Worm (Caenorhabditis elegans) whole organism, L1 larva: ENCODE measurements around the gene rpy-1.

Experiments used
- C16A3.4 ChIP-seq: fragments of 150-350 bp; optimal IDR thresholded peaks from 2 replicates; lab custom pipeline; 2014; ENCODE audit warnings: missing biosample characterization, missing genetic modification characterization
- C34B4.2 ChIP-seq: sonication (generic microtip); optimal IDR thresholded peaks from 2 replicates; lab custom pipeline; 2017; ENCODE audit warnings: mild to moderate bottlenecking, missing genetic modification characterization, missing compliant biosample characterization
- Y116A8C.19 ChIP-seq: sonication (generic microtip); optimal IDR thresholded peaks from 2 replicates; lab custom pipeline; 2016; ENCODE audit warnings: missing compliant biosample characterization, missing genetic modification characterization, borderline replicate concordance
- aha-1 ChIP-seq: fragments of 150-350 bp; optimal IDR thresholded peaks from 2 replicates; lab custom pipeline; 2014; ENCODE audit warnings: missing biosample characterization, missing genetic modification characterization
- aly-2 ChIP-seq: fragments of 150-350 bp; optimal IDR thresholded peaks from 2 replicates; lab custom pipeline; 2014; ENCODE audit warnings: missing biosample characterization, missing genetic modification characterization
- blmp-1 ChIP-seq: fragments of 150-350 bp; optimal IDR thresholded peaks from 2 replicates; lab custom pipeline; 2014; ENCODE audit warnings: missing biosample characterization, missing genetic modification characterization
- ceh-63 ChIP-seq: fragments of 200-800 bp; sonication (Bioruptor generic); optimal IDR thresholded peaks from 2 replicates; lab custom pipeline; 2018; ENCODE audit warnings: mild to moderate bottlenecking, missing genetic modification characterization, missing compliant biosample characterization
- ceh-82 ChIP-seq, 3 experiments: fragments of 150-350 bp in 1 of 3; sonication (generic microtip) in 2 of 3; optimal IDR thresholded peaks; 2 replicates each; lab custom pipeline; 2014 to 2017; ENCODE audit warnings: missing biosample characterization in 3 of 3, missing genetic modification characterization in 3 of 3
- ceh-88 ChIP-seq: fragments of 200-800 bp; sonication (Bioruptor generic); IDR thresholded peaks from 2 replicates; pipeline ENCODE4 v1.3.6; 2022; ENCODE audit warnings: missing genetic modification characterization, missing compliant biosample characterization
- ceh-90 ChIP-seq: sonication (generic microtip); optimal IDR thresholded peaks from 2 replicates; lab custom pipeline; 2016; ENCODE audit warnings: missing genetic modification characterization, missing compliant biosample characterization
- dpl-1 ChIP-seq, 3 experiments: fragments of 150-350 bp in 2 of 3; sonication (generic microtip) in 1 of 3; optimal IDR thresholded peaks; 2 replicates each; lab custom pipeline; 2014 to 2017; ENCODE audit warnings: missing biosample characterization in 3 of 3, missing genetic modification characterization in 3 of 3, missing genetic modification reagents in 3 of 3
- dsc-1 ChIP-seq: sonication (generic microtip); optimal IDR thresholded peaks from 2 replicates; lab custom pipeline; 2016; ENCODE audit warnings: mild to moderate bottlenecking, missing genetic modification characterization, missing compliant biosample characterization
- egl-13 ChIP-seq: sonication (generic microtip); optimal IDR thresholded peaks from 2 replicates; lab custom pipeline; 2016; ENCODE audit warnings: missing genotype, missing genetic modification reagents, missing genetic modification characterization, missing compliant biosample characterization
- egl-27 ChIP-seq, 2 experiments: fragments of 150-350 bp in 1 of 2; sonication (generic microtip); optimal IDR thresholded peaks; 3 replicates each; lab custom pipeline; 2017 to 2018; ENCODE audit warnings: missing biosample characterization in 2 of 2, missing genetic modification characterization in 2 of 2, missing genetic modification reagents in 2 of 2
- ets-5 ChIP-seq: fragments of 200-800 bp; sonication (Bioruptor generic); IDR thresholded peaks from 2 replicates; pipeline ENCODE4 v1.3.6; 2022; ENCODE audit warnings: missing genetic modification characterization, missing compliant biosample characterization
- fos-1 ChIP-seq: fragments of 150-350 bp; optimal IDR thresholded peaks from 2 replicates; lab custom pipeline; 2014; ENCODE audit warnings: missing biosample characterization, missing genetic modification characterization
- grh-1 ChIP-seq: fragments of 200-800 bp; sonication (Bioruptor generic); IDR thresholded peaks from 2 replicates; pipeline ENCODE4 v1.3.6; 2022; ENCODE audit warnings: missing genetic modification reagents, missing genetic modification characterization, missing compliant biosample characterization
- hlh-17 ChIP-seq: fragments of 200-800 bp; sonication (Bioruptor generic); optimal IDR thresholded peaks from 2 replicates; lab custom pipeline; 2018; ENCODE audit warnings: missing genetic modification characterization, mild to moderate bottlenecking, missing compliant biosample characterization, moderate library complexity, borderline replicate concordance
- hlh-4 ChIP-seq: sonication (generic microtip); optimal IDR thresholded peaks from 2 replicates; lab custom pipeline; 2016; ENCODE audit warnings: mild to moderate bottlenecking, missing genetic modification characterization, missing compliant biosample characterization
- hpl-2 ChIP-seq: fragments of 150-350 bp; optimal IDR thresholded peaks from 2 replicates; lab custom pipeline; 2014; ENCODE audit warnings: missing biosample characterization, missing genetic modification reagents, missing genetic modification characterization
- isw-1 ChIP-seq: fragments of 200-800 bp; sonication (Bioruptor generic); IDR thresholded peaks from 2 replicates; pipeline ENCODE4 v1.3.6; 2022; ENCODE audit warnings: missing genetic modification characterization, missing compliant biosample characterization
- jun-1 ChIP-seq: fragments of 150-350 bp; optimal IDR thresholded peaks from 2 replicates; lab custom pipeline; 2014; ENCODE audit warnings: missing biosample characterization, missing genetic modification reagents, missing genetic modification characterization
- lin-13 ChIP-seq: fragments of 150-350 bp; optimal IDR thresholded peaks from 2 replicates; lab custom pipeline; 2014; ENCODE audit warnings: missing biosample characterization, missing genetic modification reagents, missing genetic modification characterization
- lin-15B ChIP-seq: fragments of 150-350 bp; sonication (generic microtip); optimal IDR thresholded peaks from 3 replicates; lab custom pipeline; 2014; ENCODE audit warnings: missing biosample characterization, missing genetic modification characterization
- lin-35 ChIP-seq, 2 experiments: fragments of 150-350 bp; optimal IDR thresholded peaks; 2 replicates each; lab custom pipeline; 2014; ENCODE audit warnings: missing biosample characterization in 2 of 2, missing genetic modification characterization in 2 of 2, missing genetic modification reagents in 2 of 2
- lin-39 ChIP-seq: fragments of 150-350 bp; optimal IDR thresholded peaks from 2 replicates; lab custom pipeline; 2014; ENCODE audit warnings: missing biosample characterization, missing genetic modification reagents, missing genetic modification characterization
- lir-3 ChIP-seq: sonication (generic microtip); optimal IDR thresholded peaks from 2 replicates; lab custom pipeline; 2016; ENCODE audit warnings: mild to moderate bottlenecking, missing genetic modification characterization, moderate library complexity, missing compliant biosample characterization; ENCODE audit not compliant: poor library complexity
- mef-2 ChIP-seq: fragments of 150-350 bp; optimal IDR thresholded peaks from 2 replicates; lab custom pipeline; 2014; ENCODE audit warnings: missing biosample characterization, missing genetic modification characterization
- mep-1 ChIP-seq: fragments of 150-350 bp; optimal IDR thresholded peaks from 2 replicates; lab custom pipeline; 2014; ENCODE audit warnings: missing biosample characterization, missing genetic modification characterization
- nhr-11 ChIP-seq: fragments of 150-350 bp; optimal IDR thresholded peaks from 2 replicates; lab custom pipeline; 2014; ENCODE audit warnings: missing biosample characterization, missing genetic modification characterization
- nhr-12 ChIP-seq: sonication (generic microtip); optimal IDR thresholded peaks from 2 replicates; lab custom pipeline; 2017; ENCODE audit warnings: missing biosample characterization, missing genetic modification characterization
- nhr-20 ChIP-seq: sonication (generic microtip); optimal IDR thresholded peaks from 2 replicates; lab custom pipeline; 2016; ENCODE audit warnings: mild to moderate bottlenecking, missing genetic modification characterization, missing compliant biosample characterization
- nhr-28 ChIP-seq: fragments of 150-350 bp; optimal IDR thresholded peaks from 2 replicates; lab custom pipeline; 2014; ENCODE audit warnings: missing biosample characterization, missing genetic modification characterization
- nhr-47 ChIP-seq: sonication (generic microtip); optimal IDR thresholded peaks from 2 replicates; lab custom pipeline; 2016; ENCODE audit warnings: mild to moderate bottlenecking, missing genetic modification characterization, moderate library complexity, missing compliant biosample characterization
- nhr-76 ChIP-seq: sonication (generic microtip); optimal IDR thresholded peaks from 2 replicates; lab custom pipeline; 2017; ENCODE audit warnings: missing biosample characterization, missing genetic modification characterization
- nhr-85 ChIP-seq: sonication (generic microtip); peaks from one replicate; lab custom pipeline; 2016; ENCODE audit warnings: missing genetic modification characterization, inconsistent platforms, missing compliant biosample characterization
- pag-3 ChIP-seq: sonication (generic microtip); optimal IDR thresholded peaks from 2 replicates; lab custom pipeline; 2017; ENCODE audit warnings: missing genetic modification characterization, mild to moderate bottlenecking, missing compliant biosample characterization, antibody characterized with exemption, borderline replicate concordance; ENCODE audit not compliant: insufficient read depth
- pax-3 ChIP-seq: fragments of 200-800 bp; sonication (Bioruptor generic); optimal IDR thresholded peaks from 2 replicates; lab custom pipeline; 2018; ENCODE audit warnings: mild to moderate bottlenecking, missing genetic modification characterization, moderate library complexity, missing compliant biosample characterization
- pqm-1 ChIP-seq: sonication (generic microtip); optimal IDR thresholded peaks from 3 replicates; lab custom pipeline; 2017; ENCODE audit warnings: missing biosample characterization, missing genetic modification characterization
- rnt-1 ChIP-seq: sonication (generic microtip); optimal IDR thresholded peaks from 2 replicates; lab custom pipeline; 2016; ENCODE audit warnings: mild to moderate bottlenecking, missing genetic modification characterization, moderate library complexity, missing compliant biosample characterization
- snu-23 ChIP-seq: sonication (generic microtip); optimal IDR thresholded peaks from 2 replicates; lab custom pipeline; 2016; ENCODE audit warnings: missing genetic modification characterization, missing compliant biosample characterization
- sptf-1 ChIP-seq: fragments of 150-350 bp; optimal IDR thresholded peaks from 2 replicates; lab custom pipeline; 2014; ENCODE audit warnings: missing biosample characterization, missing genetic modification characterization
- sup-37 ChIP-seq: fragments of 200-800 bp; sonication (Bioruptor generic); optimal IDR thresholded peaks from 2 replicates; lab custom pipeline; 2018; ENCODE audit warnings: mild to moderate bottlenecking, missing genetic modification characterization, missing compliant biosample characterization
- swsn-7 ChIP-seq: sonication (generic microtip); optimal IDR thresholded peaks from 2 replicates; lab custom pipeline; 2016; ENCODE audit warnings: missing genetic modification characterization, missing compliant biosample characterization
- tlp-1 ChIP-seq: fragments of 150-350 bp; optimal IDR thresholded peaks from 2 replicates; lab custom pipeline; 2014; ENCODE audit warnings: missing biosample characterization, missing genetic modification characterization
- unc-30 ChIP-seq: sonication (generic microtip); optimal IDR thresholded peaks from 2 replicates; lab custom pipeline; 2017; ENCODE audit warnings: missing biosample characterization, missing genetic modification characterization
- unc-62 ChIP-seq: fragments of 150-350 bp; optimal IDR thresholded peaks from 2 replicates; lab custom pipeline; 2014; ENCODE audit warnings: missing biosample characterization, missing genetic modification reagents, missing genetic modification characterization
- unc-86 ChIP-seq: sonication (generic microtip); optimal IDR thresholded peaks from 2 replicates; lab custom pipeline; 2016; ENCODE audit warnings: missing genetic modification characterization, missing compliant biosample characterization
- vab-15 ChIP-seq: sonication (generic microtip); optimal IDR thresholded peaks from 2 replicates; lab custom pipeline; 2017; ENCODE audit warnings: missing genotype, mild to moderate bottlenecking, missing genetic modification characterization, missing compliant biosample characterization
- zip-4 ChIP-seq: fragments of 200-800 bp; sonication (Bioruptor generic); optimal IDR thresholded peaks from 2 replicates; lab custom pipeline; 2018; ENCODE audit warnings: mild to moderate bottlenecking, missing genetic modification characterization, moderate library complexity, missing compliant biosample characterization
- ztf-11 ChIP-seq, 2 experiments: sonication (generic microtip); optimal IDR thresholded peaks; 2 replicates each; lab custom pipeline; 2016 to 2017; ENCODE audit warnings: missing genetic modification characterization in 2 of 2, missing biosample characterization in 1 of 2, missing compliant biosample characterization in 1 of 2

The rpy-1 gene

DNA sequence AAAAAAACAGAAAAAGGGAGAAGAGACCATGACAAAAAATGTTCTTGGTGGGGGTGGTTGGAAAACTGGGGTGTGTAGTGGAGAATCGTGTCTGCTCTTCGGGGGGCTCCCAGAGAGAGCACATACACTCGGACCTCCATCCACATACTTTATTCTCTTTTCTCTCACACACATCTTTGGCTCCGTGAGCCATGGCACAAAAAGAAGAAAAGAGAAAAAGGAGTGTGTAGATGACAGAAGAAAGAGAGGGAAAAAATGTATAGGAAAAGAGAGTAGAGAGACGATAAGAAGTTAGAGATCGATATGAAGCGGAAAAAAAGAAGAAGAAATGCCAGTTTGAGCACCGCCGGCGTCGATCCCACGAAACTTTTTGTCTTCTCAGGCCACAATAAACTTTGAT, 3.5 kb upstream of the rpy-1 start (continued):
- TF ChIP-seq lin-35 (GFP tag; optimal IDR thresholded peaks at IDR 0.05; lab: Kevin White, UChicago) (peak in 1 of 2 experiments; percentile 18), C34B4.2 (no peak), zip-4 (no peak), egl-13 (no peak), isw-1 (0 out of 2 replicates have a peak, but pooled peaks have one; percentile 19), nhr-47 (tag; lab: Kevin White, UChicago) (peak; percentile 29), ceh-90 (no peak), ceh-88 (GFP tag; lab: Robert Waterston, UW) (no peak), egl-27 (tag; optimal IDR thresholded peaks at IDR 0.05; lab: Kevin White, UChicago) (no peak), hpl-2 (GFP tag; lab: Kevin White, UChicago) (no peak), fos-1 (tag; lab: Kevin White, UChicago) (no peak), rnt-1 (tag; lab: Kevin White, UChicago) (peak; percentile 49), mef-2 (no peak), mep-1 (peak; percentile 40), sptf-1 (tag; lab: Kevin White, UChicago) (no peak), blmp-1 (no peak), unc-62 (no peak), nhr-28 (tag; lab: Kevin White, UChicago) (no peak), tlp-1 (tag; lab: Kevin White, UChicago) (no peak), pqm-1 (tag; lab: Kevin White, UChicago) (no peak), grh-1 (GFP tag; lab: Robert Waterston, UW) (no peak), unc-86 (tag; lab: Kevin White, UChicago) (no peak), lin-13 (GFP tag; lab: Kevin White, UChicago) (no peak), nhr-12 (tag; lab: Kevin White, UChicago) (no peak), aha-1 (tag; lab: Kevin White, UChicago) (no peak), aly-2 (tag; lab: Kevin White, UChicago) (no peak), lin-15B (tag; lab: Kevin White, UChicago) (no peak), dsc-1 (peak; percentile 14), sup-37 (no peak), ceh-63 (GFP tag; lab: Kevin White, UChicago) (no peak), ceh-82 (tag; optimal IDR thresholded peaks at IDR 0.05; lab: Kevin White, UChicago) (peak in 2 of 3 experiments; percentile 33 to 57)

- no peak for TF ChIP-seq C16A3.4 (tag; lab: Kevin White, UChicago)
- peak; percentile 28 for TF ChIP-seq snu-23 (GFP tag; lab: Kevin White, UChicago)
- peak; percentile 3 for TF ChIP-seq nhr-20
- TF ChIP-seq tlp-1 (tag; lab: Kevin White, UChicago): no peak
- TF ChIP-seq Y116A8C.19 (tag; lab: Kevin White, UChicago): no peak
- peak; percentile 61 for TF ChIP-seq dsc-1
- TF ChIP-seq ceh-90: no peak
- TF ChIP-seq vab-15: peak; percentile 15
- TF ChIP-seq swsn-7: peak; percentile 20
- TF ChIP-seq ztf-11 (tag; optimal IDR thresholded peaks at IDR 0.05; lab: Kevin White, UChicago): no peak
- TF ChIP-seq lin-39 (tag; lab: Kevin White, UChicago): peak; percentile 85
- TF ChIP-seq hlh-4 (tag; lab: Kevin White, UChicago): no peak
- no peak for TF ChIP-seq nhr-85 (tag; lab: Kevin White, UChicago)
- TF ChIP-seq nhr-12 (tag; lab: Kevin White, UChicago): no peak
- no peak for TF ChIP-seq pax-3
- TF ChIP-seq nhr-11 (tag; lab: Kevin White, UChicago): no peak
- TF ChIP-seq fos-1 (tag; lab: Kevin White, UChicago): no peak
- no peak for TF ChIP-seq nhr-76
- no peak for TF ChIP-seq jun-1 (tag; lab: Kevin White, UChicago)
- TF ChIP-seq unc-30 (tag; lab: Kevin White, UChicago): no peak
- no peak for TF ChIP-seq aly-2 (tag; lab: Kevin White, UChicago)
- no peak for TF ChIP-seq pag-3
- TF ChIP-seq hlh-17: no peak
- peak; percentile 3 for TF ChIP-seq lin-13 (GFP tag; lab: Kevin White, UChicago)
- TF ChIP-seq dpl-1 (GFP tag; optimal IDR thresholded peaks at IDR 0.05; lab: Kevin White, UChicago): no peak
- no peak for TF ChIP-seq lir-3 (tag; lab: Kevin White, UChicago)
- TF ChIP-seq ets-5 (GFP tag; lab: Robert Waterston, UW): no peak
- TF ChIP-seq C34B4.2: no peak
Observed at ce11 chrII:6707496-6708260, 2.2 kb upstream of the rpy-1 start.
